Worm (Caenorhabditis elegans): ENCODE measurements around the gene ppm-1.G.

DNA sequence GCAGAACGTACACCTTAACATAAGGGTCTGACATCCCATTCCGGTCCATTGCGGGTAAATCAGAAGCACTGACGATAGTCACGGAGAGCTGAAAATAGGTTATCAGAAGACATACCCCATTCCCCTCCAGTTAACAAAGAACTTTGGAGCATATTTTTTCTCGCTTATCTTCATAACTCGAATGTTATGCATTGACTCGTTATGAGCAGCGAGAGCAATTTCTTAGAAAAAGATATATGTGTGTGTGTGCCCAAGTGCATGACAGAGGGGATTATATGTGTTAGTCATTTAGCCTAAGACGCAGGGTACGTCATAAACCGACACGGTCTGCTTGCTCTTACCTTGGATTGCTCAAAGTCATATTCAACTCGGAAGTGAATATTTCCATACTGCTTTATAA, 6.1 kb downstream of the ppm-1.G start:
- TF ChIP-seq scrt-1 (GFP tag; IDR thresholded peaks at IDR 0.05) (no peak), sea-1 (GFP tag; conservative IDR thresholded peaks at IDR 0.05) (no peak)

Measured in whole organism, early embryonic.